Worm (Caenorhabditis elegans): ENCODE measurements around the gene W04D2.4.

ce11 chrV:12512773-12513172 is 15.2 kb upstream of the W04D2.4 start, which contains the start of the genes T28H10.2 and lgmn-1:
- TF ChIP-seq flt-1 (GFP tag; IDR thresholded peaks at IDR 0.05) (no peak), tab-1 (GFP tag; IDR thresholded peaks at IDR 0.05) (no peak), T22C8.4 (GFP tag; IDR thresholded peaks at IDR 0.05) (no peak), ztf-29 (GFP tag; IDR thresholded peaks at IDR 0.05) (no peak), ref-1 (GFP tag; conservative IDR thresholded peaks at IDR 0.05) (no peak), med-1 (GFP tag; optimal IDR thresholded peaks at IDR 0.05; ENCODE audit: insufficient read depth) (no peak), klf-2 (GFP tag; conservative IDR thresholded peaks at IDR 0.05) (no peak)
